Worm (Caenorhabditis elegans) whole organism, L1 larva: ENCODE data around the gene bus-2.

ENCODE experiments used
- lin-13 ChIP-seq: fragments of 150-350 bp; optimal IDR thresholded peaks from 2 replicates; lab custom pipeline; 2014; ENCODE audit warnings: missing biosample characterization, missing genetic modification reagents, missing genetic modification characterization
- nhr-11 ChIP-seq: fragments of 150-350 bp; optimal IDR thresholded peaks from 2 replicates; lab custom pipeline; 2014; ENCODE audit warnings: missing biosample characterization, missing genetic modification characterization
- snpc-4 ChIP-seq: fragments of 150-350 bp; optimal IDR thresholded peaks from 2 replicates; lab custom pipeline; 2014; ENCODE audit warnings: missing biosample characterization, missing genetic modification characterization
- tbx-2 ChIP-seq: sonication (generic microtip); optimal IDR thresholded peaks from 2 replicates; lab custom pipeline; 2016; ENCODE audit warnings: missing genetic modification characterization, missing compliant biosample characterization

ce11 chrIV:1739366-1740104 lies 39.8 kb downstream of the bus-2 start:
- TF ChIP-seq lin-13 (GFP tag; lab: Kevin White, UChicago) (no peak), nhr-11 (tag; lab: Kevin White, UChicago) (no peak), snpc-4 (no peak), tbx-2 (tag; lab: Kevin White, UChicago) (no peak)
